Worm (Caenorhabditis elegans) whole organism, mixed stage, embryonic: ENCODE data around the gene T01G1.4.

Experiments used
- ceh-83 ChIP-seq: fragments of 200-800 bp; sonication (Bioruptor generic); optimal IDR thresholded peaks from 2 replicates; lab custom pipeline; 2018; ENCODE audit warnings: mild to moderate bottlenecking, missing genetic modification characterization, missing compliant biosample characterization
- mep-1 ChIP-seq: fragments of 150-350 bp; optimal IDR thresholded peaks from 2 replicates; lab custom pipeline; 2017; ENCODE audit warnings: missing biosample characterization, missing genetic modification reagents, missing genetic modification characterization, inconsistent platforms
- mls-2 ChIP-seq: sonication (generic microtip); optimal IDR thresholded peaks from 2 replicates; lab custom pipeline; 2016; ENCODE audit warnings: mild to moderate bottlenecking, missing genetic modification characterization, moderate library complexity, missing compliant biosample characterization

- TF ChIP-seq mls-2 (no peak), mep-1 (no peak), ceh-83 (GFP tag; lab: Kevin White, UChicago) (no peak)
Observed at ce11 chrIV:11375713-11376112, 14.4 kb upstream of the T01G1.4 start.
